Worm (Caenorhabditis elegans) whole organism, L1 larva: ENCODE results near the gene C49H3.4.

ENCODE experiments used
- jun-1 ChIP-seq: fragments of 150-350 bp; optimal IDR thresholded peaks from 2 replicates; lab custom pipeline; 2014; ENCODE audit warnings: missing biosample characterization, missing genetic modification reagents, missing genetic modification characterization
- nhr-237 ChIP-seq: fragments of 150-350 bp; optimal IDR thresholded peaks from 2 replicates; lab custom pipeline; 2014; ENCODE audit warnings: missing biosample characterization, missing genetic modification characterization
- pqm-1 ChIP-seq: sonication (generic microtip); optimal IDR thresholded peaks from 3 replicates; lab custom pipeline; 2017; ENCODE audit warnings: missing biosample characterization, missing genetic modification characterization

- TF ChIP-seq jun-1 (no peak), nhr-237 (tag; lab: Kevin White, UChicago) (no peak), pqm-1 (tag; lab: Kevin White, UChicago) (no peak)
Observed at ce11 chrIV:7954006-7954405, 38.9 kb downstream of the C49H3.4 start.
